Worm (Caenorhabditis elegans) whole organism, L4/young adult: Measurements from ENCODE around the gene glt-1.

ENCODE experiments used
- dao-5 ChIP-seq: sonication (generic microtip); optimal IDR thresholded peaks from 2 replicates; lab custom pipeline; 2016; ENCODE audit warnings: missing genotype, missing genetic modification characterization, moderate library complexity, missing compliant biosample characterization
- him-1 ChIP-seq: sonication (generic microtip); optimal IDR thresholded peaks from 2 replicates; lab custom pipeline; 2016; ENCODE audit warnings: missing genotype, missing genetic modification reagents, missing genetic modification characterization, missing compliant biosample characterization

DNA sequence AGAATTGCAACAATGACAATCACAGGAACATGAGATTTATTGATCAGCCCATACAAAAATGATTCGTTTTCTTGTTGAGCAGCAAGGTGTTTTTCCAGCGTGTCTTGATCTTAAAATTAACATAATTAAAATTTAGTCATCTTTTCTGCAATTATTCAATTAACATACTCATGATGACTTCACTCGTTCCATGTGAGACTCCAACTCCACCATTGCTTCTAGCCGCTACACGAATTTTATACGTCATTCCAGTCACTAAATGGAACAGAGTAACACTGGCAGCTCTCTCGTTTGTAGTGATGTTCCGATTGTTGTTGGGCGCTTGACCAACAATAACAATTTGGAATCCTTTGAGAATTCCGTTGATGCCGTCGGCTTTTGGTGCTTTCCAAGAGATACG lies 42.0 kb upstream of the glt-1 start:
- no peak for TF ChIP-seq dao-5 (tag; lab: Kevin White, UChicago)
- TF ChIP-seq him-1 (tag; lab: Kevin White, UChicago), result no peak
